Fruit fly (Drosophila melanogaster) whole organism, embryonic: ENCODE measurements around the gene TotZ.

Experiments
- Awh ChIP-seq: fragments of 200-800 bp; sonication (Bioruptor generic); IDR thresholded peaks from 2 replicates; pipeline ENCODE4, ENCODE4 v1.3.6; 2022; ENCODE audit warnings: missing biosample characterization, missing genetic modification characterization
- CG10209 ChIP-seq: fragments of 200-800 bp; sonication (Bioruptor generic); optimal IDR thresholded peaks from 3 replicates; lab custom pipeline; 2017; ENCODE audit warnings: missing biosample characterization, mild to moderate bottlenecking, missing genetic modification characterization, missing genetic modification reagents
- CG10654 ChIP-seq: fragments of 200-800 bp; sonication (Bioruptor generic); optimal IDR thresholded peaks from 2 replicates; lab custom pipeline; 2016; ENCODE audit warnings: missing biosample characterization, missing genetic modification characterization
- CG12104 ChIP-seq: fragments of 200-800 bp; sonication (Bioruptor generic); optimal IDR thresholded peaks from 3 replicates; lab custom pipeline; 2016; ENCODE audit warnings: missing biosample characterization, missing genetic modification characterization
- CG12219 ChIP-seq: fragments of 200-800 bp; sonication (Bioruptor generic); optimal IDR thresholded peaks from 3 replicates; lab custom pipeline; 2018; ENCODE audit warnings: missing biosample characterization, mild to moderate bottlenecking, missing genetic modification characterization
- CG14014 ChIP-seq: fragments of 200-800 bp; sonication (Bioruptor generic); IDR thresholded peaks from 2 replicates; pipeline ENCODE4 v1.3.6; 2022; ENCODE audit warnings: missing biosample characterization, missing genetic modification characterization
- CG14667 ChIP-seq: fragments of 200-800 bp; sonication (Bioruptor generic); IDR thresholded peaks from 2 replicates; pipeline ENCODE4 v1.3.6; 2022; ENCODE audit warnings: missing biosample characterization, missing genetic modification characterization
- CG1792 ChIP-seq: fragments of 200-800 bp; sonication (Bioruptor generic); optimal IDR thresholded peaks from 2 replicates; lab custom pipeline; 2016; ENCODE audit warnings: missing biosample characterization, missing genetic modification characterization
- CG31441 ChIP-seq: fragments of 200-800 bp; sonication (Bioruptor generic); IDR thresholded peaks from 2 replicates; pipeline ENCODE4 v1.3.6; 2022; ENCODE audit warnings: missing biosample characterization, missing genetic modification characterization
- CG32767 ChIP-seq: fragments of 200-800 bp; sonication (Bioruptor generic); IDR thresholded peaks from 2 replicates; pipeline ENCODE4 v1.3.6; 2022; ENCODE audit warnings: missing biosample characterization, missing genetic modification characterization
- CG32772 ChIP-seq: fragments of 200-800 bp; sonication (Bioruptor generic); IDR thresholded peaks from 2 replicates; pipeline ENCODE4 v1.3.6; 2022; ENCODE audit warnings: missing biosample characterization, missing genetic modification characterization
- CG33557 ChIP-seq: fragments of 200-800 bp; sonication (Bioruptor generic); optimal IDR thresholded peaks from 2 replicates; lab custom pipeline; 2019; ENCODE audit warnings: missing biosample characterization, mild to moderate bottlenecking, missing genetic modification characterization, moderate library complexity
- CG34422 ChIP-seq: fragments of 200-800 bp; sonication (Bioruptor generic); IDR thresholded peaks from 3 replicates; pipeline ENCODE4 v1.3.6; 2022; ENCODE audit warnings: missing biosample characterization, missing genetic modification characterization
- CG4404 ChIP-seq: fragments of 200-800 bp; sonication (Bioruptor generic); IDR thresholded peaks from 2 replicates; pipeline ENCODE4 v1.3.6; 2022; ENCODE audit warnings: missing biosample characterization, missing genetic modification characterization
- CG4854 ChIP-seq: fragments of 200-800 bp; sonication (Bioruptor generic); optimal IDR thresholded peaks from 2 replicates; lab custom pipeline; 2016; ENCODE audit warnings: missing biosample characterization, missing genetic modification characterization, inconsistent platforms
- CG5953 ChIP-seq: fragments of 200-800 bp; sonication (Bioruptor generic); IDR thresholded peaks from 2 replicates; pipeline ENCODE4 v1.3.6; 2022; ENCODE audit warnings: missing biosample characterization, missing genetic modification characterization
- CG6854 ChIP-seq: fragments of 200-800 bp; sonication (Bioruptor generic); optimal IDR thresholded peaks from 3 replicates; lab custom pipeline; 2017; ENCODE audit warnings: missing biosample characterization, mild to moderate bottlenecking, missing genetic modification characterization
- CG8924 ChIP-seq: fragments of 200-800 bp; optimal IDR thresholded peaks from 3 replicates; lab custom pipeline; 2019; ENCODE audit warnings: missing biosample characterization, mild to moderate bottlenecking, missing genetic modification characterization, moderate library complexity
- CG9817 ChIP-seq: fragments of 200-800 bp; sonication (Bioruptor generic); optimal IDR thresholded peaks from 2 replicates; lab custom pipeline; 2018; ENCODE audit warnings: missing biosample characterization, mild to moderate bottlenecking, missing genetic modification characterization, moderate library complexity
- CG9932 ChIP-seq: fragments of 200-800 bp; sonication (Bioruptor generic); IDR thresholded peaks from 2 replicates; pipeline ENCODE4 v1.3.6; 2022; ENCODE audit warnings: missing biosample characterization, missing genetic modification characterization
- CHES-1-like ChIP-seq: fragments of 200-800 bp; sonication (Bioruptor generic); optimal IDR thresholded peaks from 2 replicates; lab custom pipeline; 2016; ENCODE audit warnings: missing biosample characterization, missing genetic modification characterization
- Dip2 ChIP-seq: fragments of 200-800 bp; sonication (Bioruptor generic); IDR thresholded peaks from 2 replicates; pipeline ENCODE4 v1.3.6; 2022; ENCODE audit warnings: missing biosample characterization, missing genetic modification characterization
- Dip3 ChIP-seq: fragments of 200-800 bp; sonication (Bioruptor generic); optimal IDR thresholded peaks from 3 replicates; lab custom pipeline; 2016; ENCODE audit warnings: missing biosample characterization, missing genetic modification characterization
- Fer1 ChIP-seq: fragments of 200-800 bp; sonication (Bioruptor generic); optimal IDR thresholded peaks from 2 replicates; lab custom pipeline; 2017; ENCODE audit warnings: missing biosample characterization, mild to moderate bottlenecking, missing genetic modification characterization
- Myb ChIP-seq: fragments of 200-800 bp; sonication (Bioruptor generic); optimal IDR thresholded peaks from 2 replicates; lab custom pipeline; 2016; ENCODE audit warnings: missing biosample characterization, missing genetic modification characterization
- Sox100B ChIP-seq: fragments of 200-800 bp; sonication (Bioruptor generic); optimal IDR thresholded peaks from 3 replicates; lab custom pipeline; 2018; ENCODE audit warnings: missing biosample characterization, mild to moderate bottlenecking, missing genetic modification characterization
- Spps ChIP-seq: fragments of 200-800 bp; sonication (Bioruptor generic); optimal IDR thresholded peaks from 2 replicates; lab custom pipeline; 2018; ENCODE audit warnings: missing biosample characterization, mild to moderate bottlenecking, missing genetic modification characterization
- ac ChIP-seq: fragments of 200-800 bp; sonication (Bioruptor generic); optimal IDR thresholded peaks from 3 replicates; lab custom pipeline; 2017; ENCODE audit warnings: missing biosample characterization, mild to moderate bottlenecking, missing genetic modification characterization
- bsh ChIP-seq, 2 experiments: fragments of 200-800 bp; sonication (Bioruptor generic); optimal IDR thresholded peaks; 2 replicates each; lab custom pipeline; 2017 to 2018; ENCODE audit warnings: mild to moderate bottlenecking in 2 of 2, missing biosample characterization in 2 of 2, missing genetic modification characterization in 2 of 2, moderate library complexity in 1 of 2
- cad ChIP-seq: fragments of >200 bp; optimal IDR thresholded peaks from 2 replicates; lab custom pipeline; 2017; ENCODE audit warnings: missing biosample characterization, missing genetic modification characterization
- cas ChIP-seq: fragments of 200-800 bp; sonication (Bioruptor generic); IDR thresholded peaks from 2 replicates; pipeline ENCODE4 v1.3.6; 2022; ENCODE audit warnings: missing biosample characterization, missing genetic modification characterization
- crol ChIP-seq: fragments of 200-800 bp; sonication (Bioruptor generic); IDR thresholded peaks from 2 replicates; pipeline ENCODE4 v1.3.6; 2022; ENCODE audit warnings: missing biosample characterization, missing genetic modification characterization
- dati ChIP-seq: fragments of 200-800 bp; sonication (Bioruptor generic); IDR thresholded peaks from 2 replicates; pipeline ENCODE4 v1.3.6; 2022; ENCODE audit warnings: missing biosample characterization, missing genetic modification characterization
- fru ChIP-seq: fragments of >200 bp; optimal IDR thresholded peaks from 2 replicates; lab custom pipeline; 2017
- gce ChIP-seq: fragments of 200-800 bp; sonication (Bioruptor generic); IDR thresholded peaks from 3 replicates; pipeline ENCODE4 v1.3.6; 2022; ENCODE audit warnings: missing biosample characterization, missing genetic modification characterization
- gro ChIP-seq: fragments of 200-800 bp; sonication (Bioruptor generic); optimal IDR thresholded peaks from 2 replicates; lab custom pipeline; 2016; ENCODE audit warnings: missing biosample characterization, missing genetic modification characterization
- hb ChIP-seq: fragments of 200-800 bp; sonication (Bioruptor generic); IDR thresholded peaks from 3 replicates; pipeline ENCODE4 v1.3.6; 2022; ENCODE audit warnings: missing biosample characterization, missing genetic modification characterization; ENCODE audit not compliant: partially characterized antibody
- jumu ChIP-seq: fragments of 200-800 bp; sonication (Bioruptor generic); optimal IDR thresholded peaks from 3 replicates; lab custom pipeline; 2016; ENCODE audit warnings: missing biosample characterization, missing genetic modification characterization
- kay ChIP-seq: fragments of 200-800 bp; sonication (Bioruptor generic); optimal IDR thresholded peaks from 2 replicates; lab custom pipeline; 2016; ENCODE audit warnings: missing biosample characterization, missing genetic modification characterization
- luna ChIP-seq: fragments of 200-800 bp; sonication (Bioruptor generic); optimal IDR thresholded peaks from 2 replicates; lab custom pipeline; 2016; ENCODE audit warnings: missing biosample characterization, missing genetic modification characterization
- mirr ChIP-seq: fragments of 200-800 bp; sonication (Bioruptor generic); optimal IDR thresholded peaks from 3 replicates; lab custom pipeline; 2018; ENCODE audit warnings: missing biosample characterization, mild to moderate bottlenecking, missing genetic modification characterization
- repo ChIP-seq: fragments of 200-800 bp; sonication (Bioruptor generic); optimal IDR thresholded peaks from 2 replicates; lab custom pipeline; 2016; ENCODE audit warnings: missing biosample characterization, missing genetic modification characterization
- scrt ChIP-seq: fragments of 200-800 bp; sonication (Bioruptor generic); optimal IDR thresholded peaks from 2 replicates; lab custom pipeline; 2018; ENCODE audit warnings: missing biosample characterization, mild to moderate bottlenecking, missing genetic modification characterization, moderate library complexity
- sob ChIP-seq: fragments of 200-800 bp; sonication (Bioruptor generic); IDR thresholded peaks from 2 replicates; pipeline ENCODE4 v1.3.6; 2022; ENCODE audit warnings: missing biosample characterization, missing genetic modification characterization
- sr ChIP-seq: fragments of 200-800 bp; sonication (Bioruptor generic); IDR thresholded peaks from 3 replicates; pipeline ENCODE4 v1.3.6; 2022; ENCODE audit warnings: missing biosample characterization, missing genetic modification characterization
- ssp ChIP-seq: fragments of 200-800 bp; sonication (Bioruptor generic); IDR thresholded peaks from 2 replicates; pipeline ENCODE4 v1.3.6; 2022; ENCODE audit warnings: missing biosample characterization, missing genetic modification characterization
- tna ChIP-seq: fragments of 200-800 bp; sonication (Bioruptor generic); IDR thresholded peaks from 2 replicates; pipeline ENCODE4 v1.3.6; 2022; ENCODE audit warnings: missing biosample characterization, missing genetic modification characterization; ENCODE audit not compliant: partially characterized antibody
- toy ChIP-seq: fragments of 200-800 bp; sonication (Bioruptor generic); IDR thresholded peaks from 2 replicates; pipeline ENCODE4 v1.3.6; 2022; ENCODE audit warnings: missing biosample characterization, missing genetic modification characterization
- twi ChIP-seq: fragments of 200-800 bp; optimal IDR thresholded peaks from 2 replicates; lab custom pipeline; 2019; ENCODE audit warnings: missing biosample characterization, mild to moderate bottlenecking, missing genetic modification characterization, moderate library complexity
- wor ChIP-seq: fragments of 200-800 bp; sonication (Bioruptor generic); IDR thresholded peaks from 2 replicates; pipeline ENCODE4 v1.3.6; 2022; ENCODE audit warnings: missing biosample characterization, missing genetic modification characterization

The TotZ gene

dm6 chr3R:20828520-20829415 is 48.8 kb upstream of the TotZ start (continued):
- no peak for TF ChIP-seq CG32772 (GFP tag; lab: Robert Waterston, UW)
- TF ChIP-seq bsh (GFP tag; optimal IDR thresholded peaks at IDR 0.05; lab: Kevin White, UChicago): no peak
- no peak for TF ChIP-seq CG12219 (GFP tag; lab: Kevin White, UChicago)
- TF ChIP-seq CG5953 (GFP tag; lab: Robert Waterston, UW): no peak
- no peak for TF ChIP-seq CG8924 (tag; lab: Kevin White, UChicago)
- TF ChIP-seq sob: no peak
- TF ChIP-seq CG14667 (GFP tag; lab: Robert Waterston, UW): no peak
- TF ChIP-seq CG34422: peak; percentile 39; the same call in 2 of the 3 replicates
- TF ChIP-seq toy: no peak
- no peak for TF ChIP-seq CG1792 (GFP tag; lab: Kevin White, UChicago)
- TF ChIP-seq CG32767 (GFP tag; lab: Robert Waterston, UW): no peak
- peak; percentile 4 for TF ChIP-seq luna
- TF ChIP-seq CG12104 (GFP tag; lab: Kevin White, UChicago): no peak
- no peak for TF ChIP-seq cas (GFP tag; lab: Robert Waterston, UW)
- no peak for TF ChIP-seq CG6854 (GFP tag; lab: Kevin White, UChicago)
- TF ChIP-seq CG10654 (GFP tag; lab: Kevin White, UChicago): no peak
- no peak for TF ChIP-seq Dip3
- no peak for TF ChIP-seq kay (GFP tag; lab: Kevin White, UChicago)
- TF ChIP-seq CG9932 (GFP tag; lab: Robert Waterston, UW): peak; percentile 34; the same call in 1 of the 2 replicates
- TF ChIP-seq Spps (tag; lab: Kevin White, UChicago): no peak
- no peak for TF ChIP-seq dati (GFP tag; lab: Robert Waterston, UW)
- peak; percentile 29 for TF ChIP-seq mirr (GFP tag; lab: Kevin White, UChicago)
- no peak for TF ChIP-seq CHES-1-like (GFP tag; lab: Kevin White, UChicago)
- no peak for TF ChIP-seq sr (GFP tag; lab: Robert Waterston, UW)
- peak; percentile 73 for TF ChIP-seq twi
- TF ChIP-seq Dip2 (GFP tag; lab: Robert Waterston, UW): no peak
- TF ChIP-seq tna (GFP tag; lab: Robert Waterston, UW): 0 out of 2 replicates have a peak, but pooled peaks have one; percentile 29
- no peak for TF ChIP-seq Sox100B (GFP tag; lab: Kevin White, UChicago)
- no peak for TF ChIP-seq Awh
- TF ChIP-seq crol (GFP tag; lab: Robert Waterston, UW): peak; percentile 70
- TF ChIP-seq CG4404 (GFP tag; lab: Robert Waterston, UW): no peak
- TF ChIP-seq CG14014 (GFP tag; lab: Robert Waterston, UW): 0 out of 2 replicates have a peak, but pooled peaks have one; percentile 13
- TF ChIP-seq fru: no peak
- no peak for TF ChIP-seq wor (GFP tag; lab: Robert Waterston, UW)
- TF ChIP-seq scrt (GFP tag; lab: Kevin White, UChicago): peak; percentile 87
- TF ChIP-seq repo (GFP tag; lab: Kevin White, UChicago): no peak
- peak; percentile 45 for TF ChIP-seq gro
- TF ChIP-seq CG9817 (tag; lab: Kevin White, UChicago): no peak
- peak; percentile 29 for TF ChIP-seq Myb (GFP tag; lab: Kevin White, UChicago)
- TF ChIP-seq cad: peak; percentile 4
- TF ChIP-seq ssp: no peak
- no peak for TF ChIP-seq CG31441 (GFP tag; lab: Robert Waterston, UW)
- no peak for TF ChIP-seq CG4854 (GFP tag; lab: Kevin White, UChicago)
- peak; percentile 6 for TF ChIP-seq Fer1 (GFP tag; lab: Kevin White, UChicago)
- TF ChIP-seq CG10209 (GFP tag; lab: Kevin White, UChicago): no peak
- TF ChIP-seq gce (GFP tag; lab: Robert Waterston, UW): no peak
- TF ChIP-seq ac (GFP tag; lab: Kevin White, UChicago): no peak
- no peak for TF ChIP-seq jumu
- no peak for TF ChIP-seq hb (GFP tag; lab: Robert Waterston, UW)
- no peak for TF ChIP-seq CG33557 (GFP tag; lab: Kevin White, UChicago)
